Worm (Caenorhabditis elegans) whole organism, mixed stage, embryonic: ENCODE data around the gene ztf-7.

Source experiments
- drap-1 ChIP-seq: fragments of 200-800 bp; sonication (Bioruptor generic); optimal IDR thresholded peaks from 3 replicates; lab custom pipeline; 2018; ENCODE audit warnings: mild to moderate bottlenecking, missing genetic modification characterization, missing compliant biosample characterization
- elt-1 ChIP-seq: sonication (generic microtip); optimal IDR thresholded peaks from 2 replicates; lab custom pipeline; 2017; ENCODE audit warnings: missing genetic modification characterization, mild to moderate bottlenecking, missing compliant biosample characterization, antibody characterized with exemption, moderate library complexity, borderline replicate concordance; ENCODE audit not compliant: insufficient read depth
- lin-13 ChIP-seq: fragments of 150-350 bp; optimal IDR thresholded peaks from 2 replicates; lab custom pipeline; 2014; ENCODE audit warnings: missing biosample characterization, missing genetic modification characterization
- mls-2 ChIP-seq: sonication (generic microtip); optimal IDR thresholded peaks from 2 replicates; lab custom pipeline; 2016; ENCODE audit warnings: mild to moderate bottlenecking, missing genetic modification characterization, moderate library complexity, missing compliant biosample characterization
- nhr-12 ChIP-seq: fragments of 150-350 bp; optimal IDR thresholded peaks from 2 replicates; lab custom pipeline; 2014; ENCODE audit warnings: missing biosample characterization, missing genetic modification characterization
- pha-4 ChIP-seq: fragments of 150-350 bp; optimal IDR thresholded peaks from 2 replicates; lab custom pipeline; 2018; ENCODE audit warnings: missing biosample characterization, missing genetic modification reagents, missing genetic modification characterization
- sem-2 ChIP-seq: fragments of 200-800 bp; sonication (Bioruptor generic); optimal IDR thresholded peaks from 2 replicates; lab custom pipeline; 2018; ENCODE audit warnings: mild to moderate bottlenecking, missing genetic modification characterization, missing compliant biosample characterization
- snpc-4 ChIP-seq: fragments of 150-350 bp; optimal IDR thresholded peaks from 2 replicates; lab custom pipeline; 2014; ENCODE audit warnings: missing biosample characterization, missing genetic modification characterization
- sptf-1 ChIP-seq: sonication (generic microtip); optimal IDR thresholded peaks from 2 replicates; lab custom pipeline; 2017; ENCODE audit warnings: mild to moderate bottlenecking, missing genetic modification characterization, moderate library complexity, missing compliant biosample characterization

- TF ChIP-seq drap-1 (GFP tag; lab: Kevin White, UChicago) (no peak), sem-2 (no peak), elt-1 (tag; lab: Kevin White, UChicago) (no peak), snpc-4 (no peak), nhr-12 (tag; lab: Kevin White, UChicago) (no peak), sptf-1 (tag; lab: Kevin White, UChicago) (no peak), mls-2 (tag; lab: Kevin White, UChicago) (no peak), lin-13 (no peak), pha-4 (tag; lab: Kevin White, UChicago) (no peak)
Measured at ce11 chrV:9782969-9783368, 6.5 kb downstream of the ztf-7 start, which contains the start of gene F46B6.5.
